Fruit fly (Drosophila melanogaster) whole organism, embryonic: Measurements from ENCODE around the gene a10.

Experiments
- B-H2 ChIP-seq: fragments of 200-800 bp; sonication (Bioruptor generic); optimal IDR thresholded peaks from 2 replicates; lab custom pipeline; 2018; ENCODE audit warnings: missing biosample characterization, mild to moderate bottlenecking, missing genetic modification characterization
- CG12071 ChIP-seq: fragments of 200-800 bp; sonication (Bioruptor generic); optimal IDR thresholded peaks from 3 replicates; lab custom pipeline; 2018; ENCODE audit warnings: missing biosample characterization, mild to moderate bottlenecking, missing genetic modification characterization
- CG12299 ChIP-seq: fragments of 200-800 bp; sonication (Bioruptor generic); optimal IDR thresholded peaks from 2 replicates; lab custom pipeline; 2018; ENCODE audit warnings: missing biosample characterization, mild to moderate bottlenecking, missing genetic modification characterization
- CG12769 ChIP-seq: fragments of 200-800 bp; sonication (Bioruptor generic); optimal IDR thresholded peaks from 2 replicates; lab custom pipeline; 2019; ENCODE audit warnings: missing biosample characterization, mild to moderate bottlenecking, missing genetic modification characterization, moderate library complexity
- CG14014 ChIP-seq: fragments of 200-800 bp; sonication (Bioruptor generic); IDR thresholded peaks from 2 replicates; pipeline ENCODE4 v1.3.6; 2022; ENCODE audit warnings: missing biosample characterization, missing genetic modification characterization
- CG14965 ChIP-seq: fragments of 200-800 bp; sonication (Bioruptor generic); optimal IDR thresholded peaks from 2 replicates; lab custom pipeline; 2016; ENCODE audit warnings: missing biosample characterization, missing genetic modification characterization, borderline replicate concordance
- CG17361 ChIP-seq: fragments of 200-800 bp; sonication (Bioruptor generic); IDR thresholded peaks from 3 replicates; pipeline ENCODE4 v1.3.6; 2022; ENCODE audit warnings: missing biosample characterization, missing genetic modification characterization
- CG18262 ChIP-seq: fragments of 200-800 bp; optimal IDR thresholded peaks from 3 replicates; lab custom pipeline; 2019; ENCODE audit warnings: missing biosample characterization, mild to moderate bottlenecking, missing genetic modification characterization, moderate library complexity
- CG2202 ChIP-seq: fragments of 200-800 bp; sonication (Bioruptor generic); optimal IDR thresholded peaks from 2 replicates; lab custom pipeline; 2018; ENCODE audit warnings: missing biosample characterization, mild to moderate bottlenecking, missing genetic modification characterization
- CG31365 ChIP-seq: fragments of 200-800 bp; sonication (Bioruptor generic); optimal IDR thresholded peaks from 2 replicates; lab custom pipeline; 2018; ENCODE audit warnings: missing biosample characterization, mild to moderate bottlenecking, missing genetic modification characterization
- CG3281 ChIP-seq: fragments of 200-800 bp; sonication (Bioruptor generic); optimal IDR thresholded peaks from 3 replicates; lab custom pipeline; 2017; ENCODE audit warnings: missing biosample characterization, mild to moderate bottlenecking, missing genetic modification characterization
- CG3847 ChIP-seq: fragments of 200-800 bp; sonication (Bioruptor generic); IDR thresholded peaks from 2 replicates; pipeline ENCODE4 v1.3.6; 2022; ENCODE audit warnings: missing biosample characterization, missing genetic modification characterization
- CG3995 ChIP-seq: fragments of 200-800 bp; sonication (Bioruptor generic); optimal IDR thresholded peaks from 3 replicates; lab custom pipeline; 2016; ENCODE audit warnings: missing biosample characterization, missing genetic modification characterization
- CG4360 ChIP-seq: fragments of 200-800 bp; sonication (Bioruptor generic); IDR thresholded peaks from 2 replicates; pipeline ENCODE4 v1.3.6; 2022; ENCODE audit warnings: missing biosample characterization, missing genetic modification characterization
- CG6272 ChIP-seq: fragments of 200-800 bp; sonication (Bioruptor generic); IDR thresholded peaks from 2 replicates; pipeline ENCODE4 v1.3.6; 2022; ENCODE audit warnings: missing biosample characterization, missing genetic modification characterization
- CG6689 ChIP-seq: fragments of 200-800 bp; sonication (Bioruptor generic); IDR thresholded peaks from 2 replicates; pipeline ENCODE4 v1.3.6; 2022; ENCODE audit warnings: missing biosample characterization, missing genetic modification characterization
- CG7357 ChIP-seq: fragments of 200-800 bp; sonication (Bioruptor generic); IDR thresholded peaks from 3 replicates; pipeline ENCODE4 v1.3.6; 2022; ENCODE audit warnings: missing biosample characterization, missing genetic modification characterization
- CG8765 ChIP-seq: fragments of 200-800 bp; sonication (Bioruptor generic); IDR thresholded peaks from 2 replicates; pipeline ENCODE4 v1.3.6; 2022; ENCODE audit warnings: missing biosample characterization, missing genetic modification characterization
- CG9817 ChIP-seq: fragments of 200-800 bp; sonication (Bioruptor generic); optimal IDR thresholded peaks from 2 replicates; lab custom pipeline; 2018; ENCODE audit warnings: missing biosample characterization, mild to moderate bottlenecking, missing genetic modification characterization, moderate library complexity
- Dref ChIP-seq: fragments of 200-800 bp; sonication (Bioruptor generic); IDR thresholded peaks from 2 replicates; pipeline ENCODE4 v1.3.6; 2022; ENCODE audit warnings: missing biosample characterization, missing genetic modification characterization
- Fer1 ChIP-seq: fragments of 200-800 bp; sonication (Bioruptor generic); optimal IDR thresholded peaks from 2 replicates; lab custom pipeline; 2017; ENCODE audit warnings: missing biosample characterization, mild to moderate bottlenecking, missing genetic modification characterization
- Gug ChIP-seq: fragments of 200-800 bp; sonication (Bioruptor generic); IDR thresholded peaks from 4 replicates; pipeline ENCODE4 v1.3.6; 2022; ENCODE audit warnings: missing biosample characterization, missing genetic modification characterization
- Hmx ChIP-seq: fragments of 200-800 bp; sonication (Bioruptor generic); optimal IDR thresholded peaks from 2 replicates; lab custom pipeline; 2016; ENCODE audit warnings: missing biosample characterization, missing genetic modification characterization
- Meics ChIP-seq: fragments of 200-800 bp; sonication (Bioruptor generic); optimal IDR thresholded peaks from 2 replicates; lab custom pipeline; 2017; ENCODE audit warnings: missing biosample characterization, mild to moderate bottlenecking, missing genetic modification characterization
- NFAT ChIP-seq: fragments of 200-800 bp; sonication (Bioruptor generic); IDR thresholded peaks from 2 replicates; pipeline ENCODE4 v1.3.6; 2022; ENCODE audit warnings: missing biosample characterization, missing genetic modification characterization
- NK7.1 ChIP-seq: fragments of 200-800 bp; sonication (Bioruptor generic); optimal IDR thresholded peaks from 3 replicates; lab custom pipeline; 2016; ENCODE audit warnings: missing biosample characterization, missing genetic modification characterization
- Neu2 ChIP-seq: fragments of 200-800 bp; sonication (Bioruptor generic); optimal IDR thresholded peaks from 3 replicates; lab custom pipeline; 2016; ENCODE audit warnings: missing biosample characterization, missing genetic modification characterization, borderline replicate concordance
- Poxn ChIP-seq: fragments of 200-800 bp; sonication (Bioruptor generic); IDR thresholded peaks from 2 replicates; pipeline ENCODE4 v1.3.6; 2022; ENCODE audit warnings: missing biosample characterization, missing genetic modification characterization
- Ptx1 ChIP-seq: fragments of 200-800 bp; sonication (Bioruptor generic); IDR thresholded peaks from 2 replicates; pipeline ENCODE4 v1.3.6; 2022; ENCODE audit warnings: missing biosample characterization, missing genetic modification characterization
- Ravus ChIP-seq: fragments of 200-800 bp; sonication (Bioruptor generic); IDR thresholded peaks from 2 replicates; pipeline ENCODE4 v1.3.6; 2022; ENCODE audit warnings: missing biosample characterization, missing genetic modification characterization
- Rx ChIP-seq: fragments of 200-800 bp; sonication (Bioruptor generic); IDR thresholded peaks from 2 replicates; pipeline ENCODE4 v1.3.6; 2022; ENCODE audit warnings: missing biosample characterization, missing genetic modification characterization
- Scr ChIP-seq: fragments of 200-800 bp; sonication (Bioruptor generic); IDR thresholded peaks from 2 replicates; pipeline ENCODE4 v1.3.6; 2022; ENCODE audit warnings: missing biosample characterization, missing genetic modification characterization; ENCODE audit not compliant: partially characterized antibody
- ara ChIP-seq: fragments of 200-800 bp; sonication (Bioruptor generic); IDR thresholded peaks from 2 replicates; pipeline ENCODE4 v1.3.6; 2022; ENCODE audit warnings: missing biosample characterization, missing genetic modification characterization
- ash1 ChIP-seq: fragments of 200-800 bp; sonication (Bioruptor generic); optimal IDR thresholded peaks from 2 replicates; lab custom pipeline; 2018; ENCODE audit warnings: missing biosample characterization, mild to moderate bottlenecking, missing genetic modification characterization
- bbx ChIP-seq: fragments of 200-800 bp; sonication (Bioruptor generic); IDR thresholded peaks from 2 replicates; pipeline ENCODE4 v1.3.6; 2022; ENCODE audit warnings: missing biosample characterization, missing genetic modification characterization; ENCODE audit not compliant: partially characterized antibody
- chm ChIP-seq: fragments of 200-800 bp; sonication (Bioruptor generic); IDR thresholded peaks from 2 replicates; pipeline ENCODE4 v1.3.6; 2022; ENCODE audit warnings: missing biosample characterization, missing genetic modification characterization
- cwo ChIP-seq: fragments of 200-800 bp; sonication (Bioruptor generic); optimal IDR thresholded peaks from 3 replicates; lab custom pipeline; 2017; ENCODE audit warnings: missing biosample characterization, missing genetic modification characterization, mild to moderate bottlenecking, moderate library complexity, missing genetic modification reagents
- disco-r ChIP-seq: fragments of 200-800 bp; sonication (Bioruptor generic); optimal IDR thresholded peaks from 2 replicates; lab custom pipeline; 2016; ENCODE audit warnings: missing biosample characterization, missing genetic modification characterization
- dpn ChIP-seq, 2 experiments: fragments of 200-800 bp; sonication (Bioruptor generic); optimal IDR thresholded peaks; 3 replicates each; lab custom pipeline; 2016; ENCODE audit warnings: missing biosample characterization in 2 of 2, missing genetic modification characterization in 2 of 2
- fd64A ChIP-seq: fragments of 200-800 bp; sonication (Bioruptor generic); optimal IDR thresholded peaks from 3 replicates; lab custom pipeline; 2018; ENCODE audit warnings: missing biosample characterization, mild to moderate bottlenecking, missing genetic modification characterization
- h ChIP-seq: fragments of >200 bp; optimal IDR thresholded peaks from 2 replicates; lab custom pipeline; 2017
- hth ChIP-seq: fragments of >200 bp; optimal IDR thresholded peaks from 2 replicates; lab custom pipeline; 2017; ENCODE audit warnings: inconsistent platforms
- mld ChIP-seq: fragments of 200-800 bp; sonication (Bioruptor generic); IDR thresholded peaks from 3 replicates; pipeline ENCODE4 v1.3.6; 2022; ENCODE audit warnings: missing biosample characterization, missing genetic modification characterization; ENCODE audit not compliant: partially characterized antibody
- org-1 ChIP-seq: fragments of 200-800 bp; sonication (Bioruptor generic); optimal IDR thresholded peaks from 2 replicates; lab custom pipeline; 2017; ENCODE audit warnings: missing biosample characterization, missing genetic modification characterization
- sim ChIP-seq: fragments of 200-800 bp; sonication (Bioruptor generic); IDR thresholded peaks from 2 replicates; pipeline ENCODE4 v1.3.6; 2022; ENCODE audit warnings: missing biosample characterization, missing genetic modification characterization
- slou ChIP-seq: fragments of 200-800 bp; sonication (Bioruptor generic); optimal IDR thresholded peaks from 3 replicates; lab custom pipeline; 2016; ENCODE audit warnings: missing biosample characterization, missing genetic modification characterization
- stc ChIP-seq: fragments of 200-800 bp; sonication (Bioruptor generic); IDR thresholded peaks from 2 replicates; pipeline ENCODE4 v1.3.6; 2022; ENCODE audit warnings: missing biosample characterization, missing genetic modification characterization
- sug ChIP-seq: fragments of 200-800 bp; optimal IDR thresholded peaks from 2 replicates; lab custom pipeline; 2019; ENCODE audit warnings: missing biosample characterization, mild to moderate bottlenecking, missing genetic modification characterization, moderate library complexity
- wdn ChIP-seq: fragments of 200-800 bp; sonication (Bioruptor generic); IDR thresholded peaks from 2 replicates; pipeline ENCODE4 v1.3.6; 2022; ENCODE audit warnings: missing biosample characterization, missing genetic modification characterization
- z ChIP-seq: fragments of 200-800 bp; sonication (Bioruptor generic); IDR thresholded peaks from 3 replicates; pipeline ENCODE4 v1.3.6; 2022; ENCODE audit warnings: missing biosample characterization, missing genetic modification characterization
- zen ChIP-seq: fragments of 200-800 bp; sonication (Bioruptor generic); optimal IDR thresholded peaks from 3 replicates; lab custom pipeline; 2018; ENCODE audit warnings: missing biosample characterization, mild to moderate bottlenecking, missing genetic modification characterization, moderate library complexity

The a10 gene

dm6 chr3L:16975638-16976528 lies 47.7 kb downstream of the a10 start (continued):
- TF ChIP-seq CG14965 (GFP tag; lab: Kevin White, UChicago) (no peak), sug (no peak), Rx (GFP tag; lab: Robert Waterston, UW) (no peak), NK7.1 (GFP tag; lab: Kevin White, UChicago) (no peak), Hmx (no peak), dpn (GFP tag; optimal IDR thresholded peaks at IDR 0.05; lab: Kevin White, UChicago) (no peak), mld (GFP tag; lab: Robert Waterston, UW) (no peak), Gug (no peak), CG3847 (no peak), CG17361 (GFP tag; lab: Robert Waterston, UW) (peak; percentile 66; the same call in 1 of the 3 replicates), sim (GFP tag; lab: Robert Waterston, UW) (no peak), CG7357 (no peak), CG14014 (GFP tag; lab: Robert Waterston, UW) (no peak), Scr (GFP tag; lab: Robert Waterston, UW) (no peak), ara (GFP tag; lab: Robert Waterston, UW) (no peak), NFAT (GFP tag; lab: Robert Waterston, UW) (no peak), wdn (GFP tag; lab: Robert Waterston, UW) (no peak), CG4360 (GFP tag; lab: Robert Waterston, UW) (0 out of 2 replicates have a peak, but pooled peaks have one; percentile 25), Fer1 (GFP tag; lab: Kevin White, UChicago) (no peak), z (no peak), Ravus (GFP tag; lab: Robert Waterston, UW) (no peak), stc (GFP tag; lab: Robert Waterston, UW) (peak; percentile 28; the same call in 1 of the 2 replicates), fd64A (GFP tag; lab: Kevin White, UChicago) (no peak), slou (GFP tag; lab: Kevin White, UChicago) (no peak), CG12769 (no peak), chm (GFP tag; lab: Robert Waterston, UW) (peak; percentile 76; the same call in 1 of the 2 replicates), CG12071 (GFP tag; lab: Kevin White, UChicago) (no peak), h (no peak), CG9817 (tag; lab: Kevin White, UChicago) (no peak), B-H2 (GFP tag; lab: Kevin White, UChicago) (no peak), CG3281 (GFP tag; lab: Kevin White, UChicago) (no peak), Neu2 (no peak), CG12299 (tag; lab: Kevin White, UChicago) (no peak), zen (tag; lab: Kevin White, UChicago) (no peak), hth (lab: Kevin White, UChicago) (no peak), CG18262 (tag; lab: Kevin White, UChicago) (peak; percentile 45), CG3995 (GFP tag; lab: Kevin White, UChicago) (no peak), Poxn (GFP tag; lab: Robert Waterston, UW) (no peak), cwo (GFP tag; lab: Kevin White, UChicago) (no peak), ash1 (GFP tag; lab: Kevin White, UChicago) (no peak), CG6272 (GFP tag; lab: Robert Waterston, UW) (no peak), Meics (no peak), Dref (no peak), CG31365 (tag; lab: Kevin White, UChicago) (no peak), CG8765 (GFP tag; lab: Robert Waterston, UW) (no peak), Ptx1 (no peak), bbx (peak; percentile 39; the same call in 1 of the 2 replicates), CG6689 (GFP tag; lab: Robert Waterston, UW) (no peak), disco-r (no peak), CG2202 (tag; lab: Kevin White, UChicago) (no peak), org-1 (no peak)
